Comparison of ENCODE assay signal across 1 fruit fly cellular context in the genomic region with DNA sequence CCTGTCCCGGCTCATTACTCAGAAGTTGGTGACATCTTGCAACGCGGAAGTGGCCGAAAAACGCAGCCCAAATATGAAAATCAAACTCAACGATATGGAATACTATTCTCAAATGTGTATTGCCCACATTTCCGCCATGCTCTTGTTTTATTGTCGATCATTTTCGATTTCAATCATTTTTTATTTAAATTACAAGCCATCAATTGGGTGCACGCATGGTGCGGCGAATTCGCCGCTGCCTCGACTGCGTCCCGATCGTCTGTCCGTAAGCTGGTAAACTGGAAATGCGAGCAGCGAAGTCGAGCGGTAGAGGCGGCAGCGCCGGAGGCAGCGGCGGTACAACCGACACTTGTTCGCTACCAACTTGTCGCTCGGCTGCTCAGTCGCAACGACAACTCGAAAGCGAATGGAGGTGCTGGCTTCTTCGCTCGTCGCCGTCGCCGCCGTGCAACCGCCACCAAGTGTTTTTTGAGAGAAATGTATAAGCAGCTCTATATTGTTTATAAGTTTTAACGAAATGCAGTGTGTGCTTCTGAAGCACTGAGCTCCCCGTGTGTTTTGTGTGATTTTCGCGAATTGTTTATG.
TF ChIP-seq lines count a peak whose summit lies in the region.

No protein-coding gene starts in this region.

TF ChIP-seq in whole organism, embryonic, 481 proteins besides CTCF, POLR2A, EP300 and RAD21 (continued from another document):
- TF ChIP-seq Doc3 (GFP tag; IDR thresholded peaks at IDR 0.05; lab: Robert Waterston, UW; ENCODE audit: partially characterized antibody) (no peak), nom (GFP tag; optimal IDR thresholded peaks at IDR 0.05; lab: Kevin White, UChicago) (peak; percentile 45), CG10543 (GFP tag; optimal IDR thresholded peaks at IDR 0.05; lab: Kevin White, UChicago) (no peak), sens (GFP tag; lab: Kevin White, UChicago) (peak; percentile 52), CG8281 (tag; optimal IDR thresholded peaks at IDR 0.05; lab: Kevin White, UChicago) (no peak), zfh1 (GFP tag; IDR thresholded peaks at IDR 0.05; lab: Robert Waterston, UW) (peak; percentile 24; the same call in 1 of the 3 replicates), crol (GFP tag; IDR thresholded peaks at IDR 0.05; lab: Robert Waterston, UW) (peak; percentile 81), amos (GFP tag; IDR thresholded peaks at IDR 0.05; lab: Robert Waterston, UW; ENCODE audit: partially characterized antibody) (peak; percentile 29; the same call in 1 of the 2 replicates)
TF ChIP-seq in whole organism, embryonic: peak in this region for 47.
